Worm (Caenorhabditis elegans) whole organism, L4 larva: ENCODE measurements around the gene daf-14.

ENCODE experiments used
- D1046.2 ChIP-seq: fragments of 200-800 bp; sonication (Bioruptor generic); IDR thresholded peaks from 2 replicates; pipeline ENCODE4 v1.3.6; 2022; ENCODE audit warnings: missing genetic modification characterization, missing compliant biosample characterization
- F10B5.3 ChIP-seq: sonication (generic microtip); optimal IDR thresholded peaks from 2 replicates; lab custom pipeline; 2016; ENCODE audit warnings: mild to moderate bottlenecking, missing genetic modification characterization, missing compliant biosample characterization
- F37D6.2 ChIP-seq: sonication (generic microtip); optimal IDR thresholded peaks from 2 replicates; lab custom pipeline; 2016; ENCODE audit warnings: mild to moderate bottlenecking, missing genetic modification characterization, missing compliant biosample characterization
- T20F7.1 ChIP-seq: fragments of 200-800 bp; sonication (Bioruptor generic); optimal IDR thresholded peaks from 2 replicates; lab custom pipeline; 2018; ENCODE audit warnings: mild to moderate bottlenecking, missing genetic modification characterization, missing compliant biosample characterization
- Y5F2A.4 ChIP-seq: fragments of 200-800 bp; sonication (Bioruptor generic); optimal IDR thresholded peaks from 2 replicates; lab custom pipeline; 2018; ENCODE audit warnings: mild to moderate bottlenecking, missing genetic modification characterization, missing compliant biosample characterization
- Y75B8A.6 ChIP-seq: fragments of 200-800 bp; sonication (Bioruptor generic); IDR thresholded peaks from 2 replicates; pipeline ENCODE4 v1.3.6; 2022; ENCODE audit warnings: missing genetic modification reagents, missing genetic modification characterization, missing compliant biosample characterization
- ZK337.2 ChIP-seq: fragments of 200-800 bp; sonication (Bioruptor generic); IDR thresholded peaks from 2 replicates; pipeline ENCODE4 v1.3.6; 2022; ENCODE audit warnings: missing genetic modification reagents, missing genetic modification characterization, missing compliant biosample characterization
- aly-2 ChIP-seq: sonication (generic microtip); optimal IDR thresholded peaks from 2 replicates; lab custom pipeline; 2018; ENCODE audit warnings: missing biosample characterization, missing genetic modification characterization
- ama-1 ChIP-seq: fragments of 150-350 bp; optimal IDR thresholded peaks from 2 replicates; lab custom pipeline; 2014; ENCODE audit warnings: inconsistent platforms, mixed read lengths
- attf-4 ChIP-seq: sonication (generic microtip); optimal IDR thresholded peaks from 3 replicates; lab custom pipeline; 2017; ENCODE audit warnings: missing biosample characterization, missing genetic modification characterization
- ceh-32 ChIP-seq: sonication (generic microtip); optimal IDR thresholded peaks from 2 replicates; lab custom pipeline; 2016; ENCODE audit warnings: mild to moderate bottlenecking, missing genetic modification characterization, missing compliant biosample characterization; ENCODE audit not compliant: poor library complexity
- ceh-62 ChIP-seq: sonication (generic microtip); optimal IDR thresholded peaks from 2 replicates; lab custom pipeline; 2017; ENCODE audit warnings: missing biosample characterization, missing genetic modification characterization
- ctbp-1 ChIP-seq: fragments of 200-800 bp; sonication (Bioruptor generic); IDR thresholded peaks from 2 replicates; pipeline ENCODE4 v1.3.6; 2022; ENCODE audit warnings: missing genetic modification reagents, missing genetic modification characterization, missing compliant biosample characterization
- dmd-6 ChIP-seq: fragments of 200-800 bp; sonication (Bioruptor generic); IDR thresholded peaks from 2 replicates; pipeline ENCODE4 v1.3.6; 2022; ENCODE audit warnings: missing genetic modification reagents, missing genetic modification characterization, missing compliant biosample characterization
- egl-43 ChIP-seq: fragments of 200-800 bp; sonication (Bioruptor generic); IDR thresholded peaks from 2 replicates; pipeline ENCODE4 v1.3.6; 2022; ENCODE audit warnings: missing genetic modification reagents, missing genetic modification characterization, missing compliant biosample characterization
- gei-8 ChIP-seq: fragments of 200-800 bp; sonication (Bioruptor generic); optimal IDR thresholded peaks from 2 replicates; lab custom pipeline; 2018; ENCODE audit warnings: mild to moderate bottlenecking, missing genetic modification characterization, missing compliant biosample characterization
- hif-1 ChIP-seq, 2 experiments: sonication (generic microtip); optimal IDR thresholded peaks; 2 replicates each; lab custom pipeline; 2016 to 2017; ENCODE audit warnings: missing compliant biosample characterization in 2 of 2, missing genetic modification characterization in 2 of 2, missing genetic modification reagents in 2 of 2, missing genotype in 2 of 2, mild to moderate bottlenecking in 1 of 2
- hlh-30 ChIP-seq: sonication (generic microtip); optimal IDR thresholded peaks from 2 replicates; lab custom pipeline; 2017; ENCODE audit warnings: antibody characterized with exemption, mild to moderate bottlenecking, missing genetic modification characterization, missing compliant biosample characterization; ENCODE audit not compliant: insufficient read depth
- hmg-1.1 ChIP-seq: fragments of 200-800 bp; sonication (Bioruptor generic); IDR thresholded peaks from 2 replicates; pipeline ENCODE4 v1.3.6; 2022; ENCODE audit warnings: missing genetic modification reagents, missing genetic modification characterization, missing compliant biosample characterization
- jun-1 ChIP-seq: fragments of 150-350 bp; optimal IDR thresholded peaks from 2 replicates; lab custom pipeline; 2014; ENCODE audit warnings: missing biosample characterization, missing genetic modification reagents, missing genetic modification characterization
- lin-13 ChIP-seq: fragments of 150-350 bp; optimal IDR thresholded peaks from 2 replicates; lab custom pipeline; 2014; ENCODE audit warnings: missing biosample characterization, missing genetic modification reagents, missing genetic modification characterization
- lir-3 ChIP-seq: sonication (generic microtip); optimal IDR thresholded peaks from 2 replicates; lab custom pipeline; 2016; ENCODE audit warnings: mild to moderate bottlenecking, missing genetic modification characterization, missing compliant biosample characterization
- lsy-2 ChIP-seq, 2 experiments: fragments of 150-350 bp in 1 of 2; sonication (generic microtip) in 1 of 2; optimal IDR thresholded peaks; 2 replicates each; lab custom pipeline; 2014 to 2017; ENCODE audit warnings: missing biosample characterization in 2 of 2, missing genetic modification characterization in 2 of 2
- mep-1 ChIP-seq: fragments of 150-350 bp; sonication (generic microtip); optimal IDR thresholded peaks from 3 replicates; lab custom pipeline; 2014; ENCODE audit warnings: missing biosample characterization, missing genetic modification characterization
- mes-2 ChIP-seq: sonication (generic microtip); optimal IDR thresholded peaks from 2 replicates; lab custom pipeline; 2016; ENCODE audit warnings: missing genotype, mild to moderate bottlenecking, missing genetic modification characterization, missing compliant biosample characterization; ENCODE audit not compliant: poor library complexity, severe bottlenecking
- mxl-3 ChIP-seq: fragments of 200-800 bp; sonication (Bioruptor generic); optimal IDR thresholded peaks from 2 replicates; lab custom pipeline; 2018; ENCODE audit warnings: mild to moderate bottlenecking, missing genetic modification characterization, missing compliant biosample characterization
- nhr-11 ChIP-seq: fragments of 150-350 bp; optimal IDR thresholded peaks from 2 replicates; lab custom pipeline; 2014; ENCODE audit warnings: missing biosample characterization, missing genetic modification characterization
- nhr-237 ChIP-seq: sonication (generic microtip); optimal IDR thresholded peaks from 2 replicates; lab custom pipeline; 2017; ENCODE audit warnings: missing biosample characterization, missing genetic modification characterization
- nhr-25 ChIP-seq: sonication (generic microtip); optimal IDR thresholded peaks from 2 replicates; lab custom pipeline; 2017; ENCODE audit warnings: missing genetic modification characterization, mild to moderate bottlenecking, missing compliant biosample characterization, antibody characterized with exemption, moderate library complexity, borderline replicate concordance; ENCODE audit not compliant: insufficient read depth
- nhr-48 ChIP-seq: sonication (generic microtip); optimal IDR thresholded peaks from 2 replicates; lab custom pipeline; 2016; ENCODE audit warnings: mild to moderate bottlenecking, missing genetic modification characterization, missing compliant biosample characterization
- nhr-76 ChIP-seq: fragments of 150-350 bp; optimal IDR thresholded peaks from 2 replicates; lab custom pipeline; 2014; ENCODE audit warnings: missing biosample characterization, missing genetic modification characterization
- pqm-1 ChIP-seq: sonication (generic microtip); optimal IDR thresholded peaks from 2 replicates; lab custom pipeline; 2017; ENCODE audit warnings: missing biosample characterization, missing genetic modification characterization
- sdz-12 ChIP-seq: fragments of 200-800 bp; sonication (Bioruptor generic); optimal IDR thresholded peaks from 2 replicates; lab custom pipeline; 2018; ENCODE audit warnings: mild to moderate bottlenecking, missing genetic modification characterization, missing compliant biosample characterization
- set-16 ChIP-seq: fragments of 200-800 bp; sonication (Bioruptor generic); IDR thresholded peaks from 2 replicates; pipeline ENCODE4 v1.3.6; 2022; ENCODE audit warnings: missing genetic modification reagents, missing genetic modification characterization, missing compliant biosample characterization
- snpc-1.2 ChIP-seq: fragments of 200-800 bp; sonication (Bioruptor generic); IDR thresholded peaks from 2 replicates; pipeline ENCODE4 v1.3.6; 2022; ENCODE audit warnings: missing genetic modification reagents, missing genetic modification characterization, missing compliant biosample characterization
- snpc-4 ChIP-seq: fragments of 150-350 bp; optimal IDR thresholded peaks from 2 replicates; lab custom pipeline; 2014; ENCODE audit warnings: missing biosample characterization, missing genetic modification characterization
- spr-3 ChIP-seq: fragments of 200-800 bp; sonication (Bioruptor generic); optimal IDR thresholded peaks from 2 replicates; lab custom pipeline; 2018; ENCODE audit warnings: mild to moderate bottlenecking, missing genetic modification characterization, missing compliant biosample characterization
- tra-1 ChIP-seq: fragments of 200-800 bp; sonication (Bioruptor generic); IDR thresholded peaks from 2 replicates; pipeline ENCODE4 v1.3.6; 2022; ENCODE audit warnings: missing genetic modification reagents, missing genetic modification characterization, missing compliant biosample characterization
- unc-62 ChIP-seq, 3 experiments: fragments of 150-350 bp in 1 of 3; sonication (generic microtip); optimal IDR thresholded peaks in 2 of 3; peaks in 1 of 3; 1 replicate in 1 of 3; 2 replicates in 2 of 3; lab custom pipeline; 2014 to 2017; ENCODE audit warnings: missing biosample characterization in 3 of 3, missing genetic modification characterization in 3 of 3, missing genetic modification reagents in 3 of 3, missing genotype in 1 of 3
- vab-7 ChIP-seq: fragments of 200-800 bp; sonication (Bioruptor generic); IDR thresholded peaks from 2 replicates; pipeline ENCODE4 v1.3.6; 2022; ENCODE audit warnings: missing genetic modification reagents, missing genetic modification characterization, missing compliant biosample characterization
- ztf-7 ChIP-seq: fragments of 150-350 bp; optimal IDR thresholded peaks from 2 replicates; lab custom pipeline; 2014; ENCODE audit warnings: missing biosample characterization, missing genetic modification characterization

daf-14 gene

ce11 chrIV:10227534-10227933 lies 22.9 kb upstream of the daf-14 start, which contains the start of gene F01G10.6:
Gene F01G10.6 (minus strand): TSS chrIV:10227634.
- TF ChIP-seq ztf-7 (tag; lab: Kevin White, UChicago) (no peak), nhr-25 (tag; lab: Kevin White, UChicago) (no peak), hmg-1.1 (GFP tag; lab: Robert Waterston, UW) (no peak), vab-7 (GFP tag; lab: Robert Waterston, UW) (no peak), set-16 (GFP tag; lab: Robert Waterston, UW) (no peak), mep-1 (tag; lab: Kevin White, UChicago) (no peak), aly-2 (tag; lab: Kevin White, UChicago) (no peak), jun-1 (tag; lab: Kevin White, UChicago) (no peak), T20F7.1 (no peak), ama-1 (no peak), hlh-30 (tag; lab: Kevin White, UChicago) (no peak), lir-3 (no peak), Y5F2A.4 (GFP tag; lab: Kevin White, UChicago) (no peak), F10B5.3 (tag; lab: Kevin White, UChicago) (no peak), nhr-11 (tag; lab: Kevin White, UChicago) (no peak), lin-13 (GFP tag; lab: Kevin White, UChicago) (no peak), ctbp-1 (GFP tag; lab: Robert Waterston, UW) (no peak)

ce11 chrIV:10230971-10231370 lies 19.5 kb upstream of the daf-14 start, which contains the start of gene F01G10.5:
Gene F01G10.5 (minus strand): TSS chrIV:10231071.
- TF ChIP-seq nhr-237 (tag; lab: Kevin White, UChicago) (no peak), nhr-48 (tag; lab: Kevin White, UChicago) (no peak), unc-62 (GFP tag; optimal IDR thresholded peaks at IDR 0.05 in 1 of 2; lab: Kevin White, UChicago) (no peak), unc-62 (tag; optimal IDR thresholded peaks at IDR 0.05; lab: Kevin White, UChicago) (no peak), tra-1 (GFP tag; lab: Robert Waterston, UW) (no peak), mes-2 (tag; lab: Kevin White, UChicago) (no peak), hif-1 (tag; optimal IDR thresholded peaks at IDR 0.05; lab: Kevin White, UChicago) (no peak), nhr-76 (tag; lab: Kevin White, UChicago) (no peak), dmd-6 (GFP tag; lab: Robert Waterston, UW) (no peak), egl-43 (GFP tag; lab: Robert Waterston, UW) (no peak), spr-3 (no peak), jun-1 (tag; lab: Kevin White, UChicago) (no peak), ceh-32 (tag; lab: Kevin White, UChicago) (no peak), lsy-2 (tag; optimal IDR thresholded peaks at IDR 0.05; lab: Kevin White, UChicago) (no peak)

DNA sequence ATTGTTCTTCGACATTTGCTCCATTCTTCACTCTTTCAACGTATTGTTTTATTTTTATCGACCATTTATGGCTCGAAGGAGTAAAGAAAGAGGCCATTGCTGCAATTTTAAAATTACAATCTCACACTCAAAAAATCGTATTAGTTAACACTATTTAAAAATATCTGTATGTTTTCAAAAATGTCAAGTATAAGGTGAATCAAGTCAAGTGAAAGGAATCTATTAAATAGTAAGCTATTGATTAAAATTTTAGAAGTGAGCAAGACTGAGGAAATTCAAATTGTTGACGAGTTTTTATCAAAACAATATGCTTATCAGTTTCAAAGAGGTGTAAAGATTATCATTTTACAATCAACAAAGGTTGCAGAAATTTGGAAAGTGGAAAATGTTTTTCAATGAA lies 18.0 kb upstream of the daf-14 start, which contains the start of gene F01G10.4:
TSS of gene F01G10.4 (minus strand) at position 101 of the 400 bp plus-strand sequence.
- no peak for TF ChIP-seq mxl-3 (GFP tag; lab: Kevin White, UChicago)
- TF ChIP-seq snpc-4 (tag; lab: Kevin White, UChicago) = no peak
- TF ChIP-seq snpc-1.2 (GFP tag; lab: Robert Waterston, UW) = no peak
- no peak for TF ChIP-seq sdz-12 (GFP tag; lab: Kevin White, UChicago)
- TF ChIP-seq attf-4 (tag; lab: Kevin White, UChicago) = no peak
- TF ChIP-seq F37D6.2 (tag; lab: Kevin White, UChicago) = no peak
- TF ChIP-seq ZK337.2 (GFP tag; lab: Robert Waterston, UW) = no peak
- TF ChIP-seq D1046.2 = no peak
- TF ChIP-seq ztf-7 (tag; lab: Kevin White, UChicago) = no peak
- no peak for TF ChIP-seq gei-8 (GFP tag; lab: Kevin White, UChicago)
- no peak for TF ChIP-seq Y75B8A.6 (GFP tag; lab: Robert Waterston, UW)
- no peak for TF ChIP-seq ceh-62 (tag; lab: Kevin White, UChicago)
- TF ChIP-seq pqm-1 (tag; lab: Kevin White, UChicago) = no peak
